Fruit fly (Drosophila melanogaster): ENCODE results near the gene fiz.

- TF ChIP-seq fru (GFP tag; optimal IDR thresholded peaks at IDR 0.05) = no peak
- no peak for TF ChIP-seq sage (GFP tag; optimal IDR thresholded peaks at IDR 0.05)
- no peak for TF ChIP-seq lola (GFP tag; optimal IDR thresholded peaks at IDR 0.05)
- no peak for TF ChIP-seq h (GFP tag; optimal IDR thresholded peaks at IDR 0.05)
- no peak for TF ChIP-seq tai (GFP tag; optimal IDR thresholded peaks at IDR 0.05)
- no peak for TF ChIP-seq CrebA (GFP tag; optimal IDR thresholded peaks at IDR 0.05; ENCODE audit: borderline replicate concordance)
- TF ChIP-seq Hnf4 (GFP tag; optimal IDR thresholded peaks at IDR 0.05) = no peak
- no peak for TF ChIP-seq Hr83 (GFP tag; optimal IDR thresholded peaks at IDR 0.05; ENCODE audit: poor library complexity, severe bottlenecking)
- TF ChIP-seq Sp1 (GFP tag; optimal IDR thresholded peaks at IDR 0.05) = no peak
Measured at dm6 chrX:14862494-14862893, 47.0 kb downstream of the fiz start.
